Worm (Caenorhabditis elegans) whole organism, L3 larva: ENCODE results near the gene Y116A8C.37.

Experiments
- ZK546.5 ChIP-seq: sonication (generic microtip); optimal IDR thresholded peaks from 2 replicates; lab custom pipeline; 2017; ENCODE audit warnings: missing biosample characterization, missing genetic modification characterization
- aly-2 ChIP-seq: fragments of 150-350 bp; optimal IDR thresholded peaks from 2 replicates; lab custom pipeline; 2014; ENCODE audit warnings: missing biosample characterization, missing genetic modification characterization
- ceh-28 ChIP-seq: fragments of 150-350 bp; optimal IDR thresholded peaks from 2 replicates; lab custom pipeline; 2014; ENCODE audit warnings: missing biosample characterization, missing genetic modification reagents, missing genetic modification characterization
- ceh-82 ChIP-seq: fragments of 150-350 bp; optimal IDR thresholded peaks from 2 replicates; lab custom pipeline; 2014; ENCODE audit warnings: missing biosample characterization, missing genetic modification characterization
- elt-1 ChIP-seq: fragments of 150-350 bp; optimal IDR thresholded peaks from 2 replicates; lab custom pipeline; 2014; ENCODE audit warnings: missing biosample characterization, missing genetic modification characterization
- lin-15B ChIP-seq: fragments of 150-350 bp; optimal IDR thresholded peaks from 2 replicates; lab custom pipeline; 2014; ENCODE audit warnings: missing biosample characterization, missing genetic modification characterization
- nhr-11 ChIP-seq: fragments of 150-350 bp; optimal IDR thresholded peaks from 2 replicates; lab custom pipeline; 2014; ENCODE audit warnings: missing biosample characterization, missing genetic modification characterization
- nhr-76 ChIP-seq: fragments of 150-350 bp; sonication (generic microtip); optimal IDR thresholded peaks from 5 replicates; lab custom pipeline; 2014; ENCODE audit warnings: missing biosample characterization, missing genetic modification characterization
- pha-4 ChIP-seq: fragments of 150-350 bp; optimal IDR thresholded peaks from 2 replicates; lab custom pipeline; 2014; ENCODE audit warnings: missing biosample characterization, missing genetic modification reagents, missing genetic modification characterization
- unc-62 ChIP-seq: fragments of 150-350 bp; sonication (generic microtip); optimal IDR thresholded peaks from 4 replicates; lab custom pipeline; 2014; ENCODE audit warnings: missing biosample characterization, missing genetic modification reagents, missing genetic modification characterization

- TF ChIP-seq pha-4 (tag; lab: Kevin White, UChicago), result no peak
- TF ChIP-seq lin-15B (tag; lab: Kevin White, UChicago), result no peak
- TF ChIP-seq ZK546.5 (tag; lab: Kevin White, UChicago), result no peak
- no peak for TF ChIP-seq nhr-11 (tag; lab: Kevin White, UChicago)
- TF ChIP-seq ceh-28 (tag; lab: Kevin White, UChicago), result no peak
- no peak for TF ChIP-seq aly-2
- no peak for TF ChIP-seq nhr-76 (tag; lab: Kevin White, UChicago)
- no peak for TF ChIP-seq unc-62 (GFP tag; lab: Kevin White, UChicago)
- no peak for TF ChIP-seq ceh-82
- TF ChIP-seq elt-1 (tag; lab: Kevin White, UChicago), result no peak
These were observed 22.7 kb downstream of the Y116A8C.37 start for ce11 chrIV:17108200-17108599.
